Worm (Caenorhabditis elegans) whole organism, midembryonic: Measurements from ENCODE around the gene mdt-20.

Experiments
- cog-1 ChIP-seq: sonication (generic microtip); optimal IDR thresholded peaks from 2 replicates; lab custom pipeline; 2016; ENCODE audit warnings: missing genetic modification characterization, missing compliant biosample characterization
- flt-1 ChIP-seq: fragments of 200-800 bp; sonication (Bioruptor generic); IDR thresholded peaks from 2 replicates; pipeline ENCODE4 v1.3.6; 2022; ENCODE audit warnings: missing genetic modification characterization, missing compliant biosample characterization
- klf-2 ChIP-seq: fragments of 200-800 bp; sonication (Bioruptor generic); conservative IDR thresholded peaks from 2 replicates; pipeline ENCODE4 v1.3.6; 2022; ENCODE audit warnings: missing genetic modification reagents, missing genetic modification characterization, missing compliant biosample characterization
- med-1 ChIP-seq: sonication (generic microtip); optimal IDR thresholded peaks from 2 replicates; lab custom pipeline; 2017; ENCODE audit warnings: missing genetic modification characterization, mild to moderate bottlenecking, missing compliant biosample characterization, antibody characterized with exemption, missing genetic modification reagents; ENCODE audit not compliant: insufficient read depth
- ztf-29 ChIP-seq: fragments of 200-800 bp; sonication (Bioruptor generic); IDR thresholded peaks from 2 replicates; pipeline ENCODE4 v1.3.6; 2022; ENCODE audit warnings: missing genetic modification reagents, missing genetic modification characterization, missing compliant biosample characterization

DNA sequence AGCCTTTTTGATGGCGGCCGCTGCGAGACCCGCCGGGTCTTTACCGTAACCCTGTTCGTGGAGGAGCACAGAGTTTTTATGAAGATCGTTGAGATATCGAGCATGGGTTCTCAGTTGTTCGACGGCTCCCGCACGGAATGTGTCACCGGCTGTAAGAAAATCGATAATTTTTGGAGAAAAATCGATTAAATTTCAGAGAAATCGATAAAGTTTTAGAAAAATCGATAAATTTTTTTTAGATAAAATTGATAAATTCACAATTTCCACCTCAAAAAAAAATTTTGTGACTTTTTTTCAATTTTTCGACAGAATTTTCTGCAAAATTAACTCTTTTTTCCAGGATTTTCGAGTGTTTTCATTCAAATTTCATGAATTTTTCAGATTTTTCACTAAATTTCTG lies 47.2 kb downstream of the mdt-20 start:
- TF ChIP-seq klf-2 (GFP tag; lab: Robert Waterston, UW) = no peak
- TF ChIP-seq flt-1 (GFP tag; lab: Robert Waterston, UW) = no peak
- TF ChIP-seq ztf-29 (GFP tag; lab: Robert Waterston, UW) = no peak
- TF ChIP-seq cog-1 (tag; lab: Kevin White, UChicago) = no peak
- no peak for TF ChIP-seq med-1 (GFP tag; lab: Kevin White, UChicago)
